Worm (Caenorhabditis elegans): ENCODE measurements around the gene fipp-1.

fipp-1 gene

DNA sequence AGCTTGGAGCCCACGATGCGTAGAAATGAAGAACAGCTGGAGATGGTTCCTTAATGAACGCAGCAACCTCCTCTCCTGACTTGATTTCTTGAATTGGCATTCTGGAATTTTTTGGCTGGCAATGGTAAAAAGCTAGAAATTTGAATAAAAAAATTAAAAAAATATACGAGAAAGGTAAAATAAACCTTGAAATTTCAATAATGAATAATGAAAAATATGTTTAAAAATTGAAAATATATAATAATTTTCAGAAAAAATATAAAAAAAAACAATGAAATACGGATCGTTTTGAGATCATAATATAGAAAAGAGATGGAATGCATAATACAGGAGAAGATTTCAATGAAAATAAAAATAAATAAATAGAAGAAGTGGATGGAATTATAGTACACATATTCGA is 30.4 kb upstream of the fipp-1 start, which contains the start of gene glrx-3:
Gene glrx-3, minus strand, starts transcription at position 101 of the 400 bp plus-strand sequence.
- TF ChIP-seq T22C8.4 (GFP tag; IDR thresholded peaks at IDR 0.05): no peak
- TF ChIP-seq klf-2 (GFP tag; conservative IDR thresholded peaks at IDR 0.05): no peak
- no peak for TF ChIP-seq ref-1 (GFP tag; conservative IDR thresholded peaks at IDR 0.05)
- TF ChIP-seq ztf-23 (GFP tag; IDR thresholded peaks at IDR 0.05): no peak

DNA sequence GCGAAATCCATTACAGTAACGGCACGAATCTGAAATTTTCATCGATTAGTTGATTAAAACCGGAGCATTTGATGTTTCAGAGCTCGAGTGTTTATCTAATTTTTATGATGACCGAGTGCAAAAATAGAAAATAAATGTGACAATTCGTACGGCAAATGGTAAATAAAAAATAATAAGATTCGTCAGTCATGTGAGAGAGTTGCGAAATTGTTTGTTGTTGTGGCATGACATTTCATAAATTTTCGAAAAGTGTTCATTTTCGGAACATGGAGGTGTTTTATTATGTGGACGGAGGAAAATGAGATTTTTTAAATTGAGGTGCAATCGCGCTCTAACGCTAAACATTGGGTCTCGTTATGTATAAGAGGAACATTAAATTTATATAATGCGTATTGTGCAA is 29.9 kb upstream of the fipp-1 start:
- TF ChIP-seq cog-1 (tag; optimal IDR thresholded peaks at IDR 0.05): no peak
- no peak for TF ChIP-seq klf-2 (GFP tag; conservative IDR thresholded peaks at IDR 0.05)
- no peak for TF ChIP-seq ref-1 (GFP tag; conservative IDR thresholded peaks at IDR 0.05)
- TF ChIP-seq ztf-23 (GFP tag; IDR thresholded peaks at IDR 0.05): no peak
- TF ChIP-seq med-1 (GFP tag; optimal IDR thresholded peaks at IDR 0.05; ENCODE audit: insufficient read depth): no peak
- TF ChIP-seq tab-1 (GFP tag; IDR thresholded peaks at IDR 0.05): no peak

DNA sequence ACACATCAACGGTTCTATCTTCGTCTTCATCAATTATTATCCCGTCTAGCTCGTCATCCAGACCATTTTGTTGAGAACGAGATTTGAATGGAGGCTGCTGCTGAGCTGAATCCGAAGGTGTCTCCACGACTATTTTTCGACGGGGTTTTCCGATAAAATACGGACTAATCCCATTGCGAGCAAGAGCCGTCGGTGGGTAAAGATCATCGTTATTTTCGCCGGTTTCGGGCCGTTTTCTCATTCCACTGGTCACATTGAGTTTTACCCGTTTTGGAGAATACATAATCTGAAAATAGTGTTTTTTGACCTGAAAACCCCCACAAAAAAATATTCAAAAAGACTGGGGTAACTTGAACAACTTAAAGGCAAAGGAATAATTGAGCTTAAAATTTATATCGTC is 25.9 kb upstream of the fipp-1 start, which contains the start of gene figl-1:
Gene figl-1, minus strand, starts transcription at position 286 of the 400 bp plus-strand sequence.
- no peak for TF ChIP-seq med-1 (GFP tag; optimal IDR thresholded peaks at IDR 0.05; ENCODE audit: insufficient read depth)
- TF ChIP-seq tab-1 (GFP tag; IDR thresholded peaks at IDR 0.05): no peak
- no peak for TF ChIP-seq ztf-23 (GFP tag; IDR thresholded peaks at IDR 0.05)
- no peak for TF ChIP-seq T22C8.4 (GFP tag; IDR thresholded peaks at IDR 0.05)
- no peak for TF ChIP-seq ref-1 (GFP tag; conservative IDR thresholded peaks at IDR 0.05)
- TF ChIP-seq cog-1 (tag; optimal IDR thresholded peaks at IDR 0.05): no peak
- no peak for TF ChIP-seq klf-2 (GFP tag; conservative IDR thresholded peaks at IDR 0.05)
- no peak for TF ChIP-seq ztf-29 (GFP tag; IDR thresholded peaks at IDR 0.05)
- no peak for TF ChIP-seq flt-1 (GFP tag; IDR thresholded peaks at IDR 0.05)

DNA sequence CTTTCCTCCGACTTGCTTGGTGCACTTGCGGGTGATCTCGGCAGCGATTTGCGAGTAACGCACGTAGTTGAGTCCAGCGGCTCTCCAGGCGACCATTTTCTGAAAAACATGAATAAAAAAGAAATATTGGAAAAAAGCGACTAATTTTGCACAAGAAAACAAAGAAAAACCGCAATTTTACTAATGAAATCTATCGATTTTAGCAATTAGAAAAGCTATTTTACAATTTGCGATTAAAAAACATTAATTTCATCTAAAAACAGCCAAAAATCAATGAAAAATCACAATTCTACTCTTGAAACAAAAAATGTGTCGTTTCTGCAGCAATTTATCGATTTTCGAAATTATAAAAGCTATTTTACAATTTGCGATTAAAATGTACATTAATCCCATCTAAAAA is 25.3 kb upstream of the fipp-1 start, which contains the start of gene hpo-18:
Gene hpo-18, minus strand, starts transcription at position 101 of the 400 bp plus-strand sequence.
- TF ChIP-seq ztf-29 (GFP tag; IDR thresholded peaks at IDR 0.05) (no peak), med-1 (GFP tag; optimal IDR thresholded peaks at IDR 0.05; ENCODE audit: insufficient read depth) (no peak), klf-2 (GFP tag; conservative IDR thresholded peaks at IDR 0.05) (no peak)

DNA sequence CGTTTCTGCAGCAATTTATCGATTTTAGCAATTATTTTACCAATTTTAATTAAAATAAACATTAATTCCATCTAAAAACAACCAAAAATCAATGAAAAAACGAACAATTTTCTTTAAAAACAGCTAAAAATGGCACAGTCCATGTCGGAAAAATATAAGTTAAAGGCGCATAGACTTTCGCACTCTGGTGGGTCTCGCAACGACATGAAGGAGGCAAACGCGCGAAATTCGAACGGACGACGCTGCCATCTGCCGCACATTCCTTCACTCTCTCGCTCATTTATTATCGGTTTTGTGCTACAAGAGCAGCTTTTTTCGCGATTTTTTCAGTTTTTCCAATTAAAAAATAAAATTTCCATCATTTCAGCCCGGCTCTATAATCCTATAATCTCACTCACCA is 24.8 kb upstream of the fipp-1 start, which contains the start of gene mcm-7:
Gene mcm-7, plus strand, starts transcription at position 368 of the 400 bp plus-strand sequence.
- no peak for TF ChIP-seq med-1 (GFP tag; optimal IDR thresholded peaks at IDR 0.05; ENCODE audit: insufficient read depth)
- TF ChIP-seq T22C8.4 (GFP tag; IDR thresholded peaks at IDR 0.05): no peak
- no peak for TF ChIP-seq ztf-23 (GFP tag; IDR thresholded peaks at IDR 0.05)

DNA sequence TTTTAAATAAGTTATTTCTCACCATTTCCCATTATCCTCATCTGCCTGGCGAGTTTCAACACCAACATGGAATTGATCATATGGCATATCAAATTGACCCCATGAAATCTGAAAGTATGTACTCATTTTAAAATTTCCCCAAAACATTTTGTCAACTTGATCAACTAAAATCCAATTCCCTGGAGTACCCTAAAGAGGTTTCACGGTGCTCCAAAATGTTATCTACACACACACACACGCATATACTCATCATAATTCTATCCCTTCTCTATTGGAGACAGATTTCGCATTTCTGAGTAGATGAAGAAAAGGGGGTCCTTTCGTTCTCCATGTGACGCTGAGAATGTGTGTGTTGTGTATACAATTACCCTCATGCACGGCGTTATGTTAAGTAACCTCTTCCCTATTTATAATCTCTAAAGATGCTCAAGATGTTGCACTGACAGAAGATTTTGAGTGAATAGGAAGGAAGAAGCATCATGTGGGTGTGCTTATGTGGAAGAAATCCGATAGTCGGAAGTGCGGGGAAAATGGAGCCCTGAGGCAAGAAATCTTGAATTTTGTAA is 15.5 kb upstream of the fipp-1 start:
- no peak for TF ChIP-seq klf-2 (GFP tag; conservative IDR thresholded peaks at IDR 0.05)
- TF ChIP-seq tab-1 (GFP tag; IDR thresholded peaks at IDR 0.05): no peak
- TF ChIP-seq ref-1 (GFP tag; conservative IDR thresholded peaks at IDR 0.05): no peak
- no peak for TF ChIP-seq ztf-29 (GFP tag; IDR thresholded peaks at IDR 0.05)
- TF ChIP-seq T22C8.4 (GFP tag; IDR thresholded peaks at IDR 0.05): no peak
- TF ChIP-seq ztf-23 (GFP tag; IDR thresholded peaks at IDR 0.05): no peak
- TF ChIP-seq flt-1 (GFP tag; IDR thresholded peaks at IDR 0.05): no peak
- no peak for TF ChIP-seq cog-1 (tag; optimal IDR thresholded peaks at IDR 0.05)
- no peak for TF ChIP-seq med-1 (GFP tag; optimal IDR thresholded peaks at IDR 0.05; ENCODE audit: insufficient read depth)

DNA sequence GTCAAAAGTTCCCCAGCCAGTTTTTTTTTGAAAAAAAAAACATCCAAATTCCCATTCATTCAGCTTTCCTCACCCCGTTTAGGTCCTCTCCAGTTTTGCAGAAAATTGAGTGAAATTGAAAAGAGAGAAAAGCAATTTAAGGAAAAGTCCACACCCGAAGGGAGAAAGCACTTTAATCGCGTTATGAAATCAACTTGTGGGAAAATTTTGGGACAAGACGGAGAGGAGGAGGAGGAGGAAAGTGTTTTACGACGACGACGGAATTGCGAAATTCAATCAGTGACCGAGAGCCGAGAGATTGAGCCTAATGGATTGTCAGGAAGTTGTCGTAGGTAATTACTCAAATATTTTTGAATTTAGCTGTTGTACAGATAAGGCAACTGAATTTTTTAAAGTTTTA is 14.2 kb upstream of the fipp-1 start:
- TF ChIP-seq med-1 (GFP tag; optimal IDR thresholded peaks at IDR 0.05; ENCODE audit: insufficient read depth) (no peak), cog-1 (tag; optimal IDR thresholded peaks at IDR 0.05) (peak; percentile 11)

DNA sequence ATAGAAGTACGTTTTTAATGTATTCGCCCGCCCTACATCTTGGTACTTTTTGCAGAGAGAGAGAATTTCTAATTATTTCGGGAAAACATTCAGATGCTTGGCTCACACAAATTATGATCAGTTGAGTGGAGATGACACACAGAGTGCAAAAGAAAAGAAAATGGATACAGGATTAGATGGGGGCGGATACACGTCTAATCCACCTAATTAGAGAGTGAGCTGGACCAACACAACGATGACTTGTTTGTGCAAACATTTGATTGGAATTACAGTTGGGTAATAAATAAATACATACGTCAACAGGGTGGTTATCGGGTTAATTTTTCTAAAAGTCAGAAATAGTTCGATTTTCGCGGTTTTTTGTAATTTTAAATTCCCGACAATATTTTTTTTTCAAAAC is 12.5 kb upstream of the fipp-1 start:
- TF ChIP-seq flt-1 (GFP tag; IDR thresholded peaks at IDR 0.05) (no peak), ztf-23 (GFP tag; IDR thresholded peaks at IDR 0.05) (no peak), T22C8.4 (GFP tag; IDR thresholded peaks at IDR 0.05) (no peak), ztf-29 (GFP tag; IDR thresholded peaks at IDR 0.05) (no peak), tab-1 (GFP tag; IDR thresholded peaks at IDR 0.05) (no peak), klf-2 (GFP tag; conservative IDR thresholded peaks at IDR 0.05) (no peak), cog-1 (tag; optimal IDR thresholded peaks at IDR 0.05) (no peak)

DNA sequence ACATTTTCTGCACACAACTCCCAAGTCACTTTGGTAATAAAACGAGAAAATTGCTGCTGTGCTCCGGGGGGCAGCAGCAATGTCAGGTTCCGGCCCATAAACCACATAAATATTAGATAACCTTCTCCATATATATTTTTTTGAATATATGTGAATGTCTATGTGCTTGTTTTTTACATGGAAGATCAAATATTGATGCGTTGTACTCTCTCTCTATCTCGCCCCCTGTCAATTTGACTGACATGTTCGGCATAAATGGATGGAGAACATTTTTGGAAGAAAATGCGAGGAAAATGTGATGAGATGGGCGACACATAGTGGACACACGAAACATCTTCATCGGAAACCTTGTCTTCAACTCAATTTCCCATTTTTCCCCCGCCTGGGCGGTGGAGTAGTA is 11.6 kb upstream of the fipp-1 start:
- TF ChIP-seq flt-1 (GFP tag; IDR thresholded peaks at IDR 0.05) (no peak), med-1 (GFP tag; optimal IDR thresholded peaks at IDR 0.05; ENCODE audit: insufficient read depth) (no peak), cog-1 (tag; optimal IDR thresholded peaks at IDR 0.05) (no peak), ztf-29 (GFP tag; IDR thresholded peaks at IDR 0.05) (no peak), tab-1 (GFP tag; IDR thresholded peaks at IDR 0.05) (no peak), T22C8.4 (GFP tag; IDR thresholded peaks at IDR 0.05) (no peak), ztf-23 (GFP tag; IDR thresholded peaks at IDR 0.05) (no peak)

DNA sequence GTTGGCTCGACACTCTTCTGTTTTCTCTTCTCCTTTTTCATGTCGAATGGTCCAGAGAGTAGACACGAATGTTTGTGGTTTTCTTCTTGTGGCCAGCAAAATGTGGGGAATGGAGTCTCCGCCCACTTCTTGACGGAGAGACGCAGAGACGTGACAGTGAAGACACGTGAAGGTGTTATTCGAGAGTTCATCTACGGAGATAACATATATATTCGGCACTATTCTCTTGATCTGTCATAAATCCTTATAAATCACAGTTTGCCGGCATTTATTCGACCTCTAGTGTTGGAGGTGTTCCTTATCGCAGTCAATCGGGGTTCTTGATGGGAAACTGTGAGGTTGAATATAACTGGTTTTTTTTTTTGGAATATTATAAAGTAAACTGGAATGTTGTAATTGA is 10.1 kb upstream of the fipp-1 start, which contains the start of gene F32D1.3:
Gene F32D1.3, minus strand, starts transcription at position 65 of the 400 bp plus-strand sequence.
- TF ChIP-seq ztf-29 (GFP tag; IDR thresholded peaks at IDR 0.05) (no peak), ztf-23 (GFP tag; IDR thresholded peaks at IDR 0.05) (no peak), ref-1 (GFP tag; conservative IDR thresholded peaks at IDR 0.05) (no peak), T22C8.4 (GFP tag; IDR thresholded peaks at IDR 0.05) (no peak), med-1 (GFP tag; optimal IDR thresholded peaks at IDR 0.05; ENCODE audit: insufficient read depth) (no peak), cog-1 (tag; optimal IDR thresholded peaks at IDR 0.05) (no peak), flt-1 (GFP tag; IDR thresholded peaks at IDR 0.05) (no peak), klf-2 (GFP tag; conservative IDR thresholded peaks at IDR 0.05) (no peak), tab-1 (GFP tag; IDR thresholded peaks at IDR 0.05) (no peak)

DNA sequence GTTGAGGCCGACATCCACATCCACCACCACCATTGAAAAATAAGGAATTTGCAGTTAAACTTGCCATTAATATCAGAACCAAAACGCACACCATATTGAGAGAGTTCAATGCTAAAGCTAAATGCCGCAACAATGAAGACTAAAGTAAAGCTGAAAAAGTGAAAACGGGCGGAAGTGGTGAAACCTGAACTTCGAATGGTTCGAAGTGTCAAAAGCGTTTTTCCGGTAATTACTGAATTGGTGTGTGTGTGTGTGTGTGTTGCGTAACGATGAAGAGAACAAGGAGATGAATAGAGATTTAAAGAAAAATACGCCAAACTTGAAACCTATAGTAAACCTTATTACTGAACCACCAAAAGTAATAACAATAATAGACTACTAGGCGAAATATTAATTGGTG is 7.1 kb upstream of the fipp-1 start, which contains the start of gene grl-13:
Gene grl-13, minus strand, starts transcription at position 101 of the 400 bp plus-strand sequence.
- TF ChIP-seq klf-2 (GFP tag; conservative IDR thresholded peaks at IDR 0.05) (no peak), med-1 (GFP tag; optimal IDR thresholded peaks at IDR 0.05; ENCODE audit: insufficient read depth) (no peak), tab-1 (GFP tag; IDR thresholded peaks at IDR 0.05) (no peak), flt-1 (GFP tag; IDR thresholded peaks at IDR 0.05) (no peak), ztf-29 (GFP tag; IDR thresholded peaks at IDR 0.05) (no peak), ref-1 (GFP tag; conservative IDR thresholded peaks at IDR 0.05) (no peak), T22C8.4 (GFP tag; IDR thresholded peaks at IDR 0.05) (no peak), cog-1 (tag; optimal IDR thresholded peaks at IDR 0.05) (no peak)
